Worm (Caenorhabditis elegans): ENCODE results near the gene C49G7.13.

- TF ChIP-seq lin-13 (tag; optimal IDR thresholded peaks at IDR 0.05) (no peak), sptf-1 (tag; optimal IDR thresholded peaks at IDR 0.05) (no peak), drap-1 (GFP tag; optimal IDR thresholded peaks at IDR 0.05) (no peak), pha-4 (tag; optimal IDR thresholded peaks at IDR 0.05) (no peak), elt-3 (tag; optimal IDR thresholded peaks at IDR 0.05) (no peak), lsy-2 (tag; optimal IDR thresholded peaks at IDR 0.05) (no peak), nhr-76 (tag; optimal IDR thresholded peaks at IDR 0.05) (no peak), mab-5 (tag; optimal IDR thresholded peaks at IDR 0.05) (no peak), flh-1 (GFP tag; optimal IDR thresholded peaks at IDR 0.05) (no peak), ces-1 (GFP tag; optimal IDR thresholded peaks at IDR 0.05) (no peak), nhr-12 (tag; optimal IDR thresholded peaks at IDR 0.05) (no peak), ztf-11 (tag; optimal IDR thresholded peaks at IDR 0.05) (no peak), unc-62 (GFP tag; optimal IDR thresholded peaks at IDR 0.05) (no peak), blmp-1 (tag; optimal IDR thresholded peaks at IDR 0.05) (no peak)
Measured at ce11 chrV:4055025-4055424, 19.1 kb downstream of the C49G7.13 start, which contains the start of gene djr-1.2.

All from whole organism, mixed stage, embryonic.